Worm (Caenorhabditis elegans): ENCODE results near the gene try-4.
A peak's percentile ranks its signal among the peaks of the same experiment; 100 is the strongest.

The try-4 gene

DNA sequence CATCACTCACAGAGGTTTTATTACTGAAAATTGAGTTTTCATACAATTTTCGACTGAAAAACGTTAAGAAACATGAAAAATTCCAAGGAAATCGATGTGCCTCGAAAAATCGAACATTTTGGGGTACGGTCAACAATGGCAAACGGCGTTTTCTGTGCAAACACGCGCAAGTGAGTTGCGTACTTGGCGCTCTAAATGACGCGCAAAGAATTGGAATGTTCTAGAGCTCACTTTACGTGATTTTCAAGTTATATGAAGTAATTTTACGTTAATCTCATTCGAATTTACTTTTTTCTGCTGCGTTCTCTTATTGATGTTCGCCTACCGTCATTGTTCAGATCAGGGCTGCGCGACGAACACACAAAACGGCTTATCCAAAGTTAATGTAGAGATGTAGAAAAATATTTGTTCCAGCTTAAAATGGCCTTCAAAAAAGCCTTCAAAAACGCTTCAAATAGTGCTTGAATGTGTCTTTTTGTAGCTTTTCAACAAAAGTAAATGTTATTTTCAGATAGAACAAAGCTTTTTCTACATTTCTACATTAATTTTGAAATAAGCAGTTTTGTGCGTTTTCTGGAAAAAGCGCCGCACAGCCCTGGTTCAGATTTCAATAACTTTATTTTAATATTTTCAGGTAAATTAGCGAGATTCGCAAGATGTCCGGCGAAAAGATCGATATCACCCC is 15.3 kb downstream of the try-4 start, which contains the start of the genes F31D4.2 and fkb-6 (continued):
- TF ChIP-seq mes-2 (tag; optimal IDR thresholded peaks at IDR 0.05; ENCODE audit: poor library complexity, severe bottlenecking), result peak; percentile 81
- TF ChIP-seq T26A8.4 (GFP tag; IDR thresholded peaks at IDR 0.05), result peak; percentile 72
- peak; percentile 74 for TF ChIP-seq mdt-29 (GFP tag; IDR thresholded peaks at IDR 0.05)
- TF ChIP-seq ctbp-1 (GFP tag; IDR thresholded peaks at IDR 0.05), result 0 out of 2 replicates have a peak, but pooled peaks have one; percentile 26
- TF ChIP-seq F49E8.2 (tag; optimal IDR thresholded peaks at IDR 0.05; ENCODE audit: borderline replicate concordance), result peak; percentile 35
- TF ChIP-seq F10B5.3 (tag; optimal IDR thresholded peaks at IDR 0.05), result no peak
- no peak for TF ChIP-seq pha-4 (GFP tag; IDR thresholded peaks at IDR 0.05)
- TF ChIP-seq pha-4 (tag; optimal IDR thresholded peaks at IDR 0.05), result peak; percentile 47

DNA sequence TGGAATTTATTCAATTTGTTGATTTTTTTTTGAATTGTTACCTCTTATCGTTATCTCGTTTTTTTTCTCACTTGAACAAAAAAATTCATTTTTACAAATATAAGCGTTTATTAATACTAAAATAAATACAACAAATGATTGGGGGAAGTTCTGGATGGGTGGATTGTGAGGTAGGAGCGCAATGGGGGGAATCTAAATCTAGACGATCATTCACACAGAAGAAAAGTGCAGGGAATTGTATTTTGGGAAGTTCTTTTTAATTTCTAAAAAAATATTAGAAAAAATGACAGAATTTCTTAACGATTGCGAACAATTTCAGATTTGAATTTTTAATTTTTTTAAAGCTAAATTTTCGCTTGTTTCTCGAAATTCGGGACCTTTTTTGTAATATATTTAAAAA is 19.5 kb downstream of the try-4 start:
- TF ChIP-seq lin-38 (GFP tag; IDR thresholded peaks at IDR 0.05) (no peak), daf-16 (GFP tag; optimal IDR thresholded peaks at IDR 0.05) (no peak), daf-16 (tag; optimal IDR thresholded peaks at IDR 0.05) (no peak), aly-2 (tag; optimal IDR thresholded peaks at IDR 0.05) (no peak)

- no peak for TF ChIP-seq attf-4 (tag; optimal IDR thresholded peaks at IDR 0.05)
- no peak for TF ChIP-seq hmg-1.1 (GFP tag; IDR thresholded peaks at IDR 0.05)
- TF ChIP-seq skn-1 (tag; optimal IDR thresholded peaks at IDR 0.05), result no peak
- TF ChIP-seq rbr-2 (tag; optimal IDR thresholded peaks at IDR 0.05), result no peak
- no peak for TF ChIP-seq ctbp-1 (GFP tag; IDR thresholded peaks at IDR 0.05)
- no peak for TF ChIP-seq hif-1 (tag; optimal IDR thresholded peaks at IDR 0.05)
- no peak for TF ChIP-seq dve-1 (tag; optimal IDR thresholded peaks at IDR 0.05; ENCODE audit: insufficient read depth)
- TF ChIP-seq madf-5 (GFP tag; IDR thresholded peaks at IDR 0.05), result no peak
- TF ChIP-seq lin-39 (tag; optimal IDR thresholded peaks at IDR 0.05), result no peak
- TF ChIP-seq set-16 (GFP tag; IDR thresholded peaks at IDR 0.05), result no peak
- no peak for TF ChIP-seq ces-1 (GFP tag; optimal IDR thresholded peaks at IDR 0.05)
- no peak for TF ChIP-seq nhr-111 (GFP tag; optimal IDR thresholded peaks at IDR 0.05)
- no peak for TF ChIP-seq ceh-44 (GFP tag; IDR thresholded peaks at IDR 0.05)
- TF ChIP-seq nhr-25 (tag; optimal IDR thresholded peaks at IDR 0.05; ENCODE audit: borderline replicate concordance, insufficient read depth), result no peak
- TF ChIP-seq aha-1 (tag), result no peak
- no peak for TF ChIP-seq ama-1 (optimal IDR thresholded peaks at IDR 0.05)
- TF ChIP-seq duxl-1 (tag; optimal IDR thresholded peaks at IDR 0.05; ENCODE audit: poor library complexity), result no peak
- no peak for TF ChIP-seq nhr-11 (tag; optimal IDR thresholded peaks at IDR 0.05)
- no peak for TF ChIP-seq vab-7 (GFP tag; IDR thresholded peaks at IDR 0.05)
These were observed 22.4 kb downstream of the try-4 start, which contains the start of gene exos-7 for ce11 chrV:20838565-20838964. Gene exos-7 (plus strand): TSS chrV:20838865.

- peak; percentile 43 for TF ChIP-seq aha-1 (tag)
- no peak for TF ChIP-seq ama-1 (optimal IDR thresholded peaks at IDR 0.05)
- TF ChIP-seq dmd-8 (GFP tag; IDR thresholded peaks at IDR 0.05), result no peak
- no peak for TF ChIP-seq Y48G9A.11 (GFP tag; IDR thresholded peaks at IDR 0.05)
- TF ChIP-seq madf-5 (GFP tag; IDR thresholded peaks at IDR 0.05), result no peak
- TF ChIP-seq mep-1 (tag; optimal IDR thresholded peaks at IDR 0.05), result peak; percentile 11
- TF ChIP-seq nhr-102 (tag; optimal IDR thresholded peaks at IDR 0.05), result no peak
- peak; percentile 23 for TF ChIP-seq hlh-30 (tag; optimal IDR thresholded peaks at IDR 0.05; ENCODE audit: insufficient read depth)
- TF ChIP-seq daf-16 (GFP tag; optimal IDR thresholded peaks at IDR 0.05), result no peak
- peak; percentile 0 for TF ChIP-seq daf-16 (tag; optimal IDR thresholded peaks at IDR 0.05)
- no peak for TF ChIP-seq F44E2.7 (GFP tag; IDR thresholded peaks at IDR 0.05)
- TF ChIP-seq mes-2 (tag; optimal IDR thresholded peaks at IDR 0.05; ENCODE audit: poor library complexity, severe bottlenecking), result peak; percentile 55
- TF ChIP-seq ctbp-1 (GFP tag; IDR thresholded peaks at IDR 0.05), result no peak
- no peak for TF ChIP-seq zfp-2 (tag; optimal IDR thresholded peaks at IDR 0.05)
- TF ChIP-seq lsy-2 (tag; optimal IDR thresholded peaks at IDR 0.05), result peak in 1 of 2 experiments; percentile 23
- no peak for TF ChIP-seq sdz-12 (GFP tag; optimal IDR thresholded peaks at IDR 0.05)
- no peak for TF ChIP-seq ceh-28 (tag; optimal IDR thresholded peaks at IDR 0.05)
- TF ChIP-seq nhr-237 (tag; optimal IDR thresholded peaks at IDR 0.05), result no peak
- TF ChIP-seq egl-27 (tag; optimal IDR thresholded peaks at IDR 0.05), result no peak
- no peak for TF ChIP-seq dmd-9 (GFP tag; IDR thresholded peaks at IDR 0.05)
- TF ChIP-seq nhr-6 (tag; optimal IDR thresholded peaks at IDR 0.05), result peak; percentile 3
- TF ChIP-seq D1046.2 (GFP tag; IDR thresholded peaks at IDR 0.05), result no peak
- peak; percentile 63 for TF ChIP-seq lin-38 (GFP tag; IDR thresholded peaks at IDR 0.05)
These were observed 23.2 kb downstream of the try-4 start, which contains the start of gene mrps-12 for ce11 chrV:20837765-20838164. Gene mrps-12 (plus strand): TSS chrV:20838080.

All from whole organism, L4 larva.